Fruit fly (Drosophila melanogaster) whole organism: ENCODE measurements around the gene mRpL35.

Experiments used
- CG8478 ChIP-seq: fragments of >200 bp; optimal IDR thresholded peaks from 2 replicates; lab custom pipeline; 2018; ENCODE audit warnings: inconsistent platforms
- Dll ChIP-seq: fragments of >200 bp; optimal IDR thresholded peaks from 2 replicates; lab custom pipeline; 2017
- EcR ChIP-seq, 2 experiments: fragments of >200 bp; optimal IDR thresholded peaks; 2 replicates each; lab custom pipeline; 2017; ENCODE audit warnings: missing biosample characterization in 2 of 2, missing genetic modification characterization in 2 of 2, missing genetic modification reagents in 2 of 2
- pan ChIP-seq: fragments of >200 bp; optimal IDR thresholded peaks from 2 replicates; lab custom pipeline; 2017
- psq ChIP-seq: fragments of >200 bp; optimal IDR thresholded peaks from 2 replicates; lab custom pipeline; 2017
- usp ChIP-seq: fragments of >200 bp; optimal IDR thresholded peaks from 2 replicates; lab custom pipeline; 2017; ENCODE audit warnings: missing biosample characterization, missing genetic modification characterization, mixed read lengths

The mRpL35 gene

DNA sequence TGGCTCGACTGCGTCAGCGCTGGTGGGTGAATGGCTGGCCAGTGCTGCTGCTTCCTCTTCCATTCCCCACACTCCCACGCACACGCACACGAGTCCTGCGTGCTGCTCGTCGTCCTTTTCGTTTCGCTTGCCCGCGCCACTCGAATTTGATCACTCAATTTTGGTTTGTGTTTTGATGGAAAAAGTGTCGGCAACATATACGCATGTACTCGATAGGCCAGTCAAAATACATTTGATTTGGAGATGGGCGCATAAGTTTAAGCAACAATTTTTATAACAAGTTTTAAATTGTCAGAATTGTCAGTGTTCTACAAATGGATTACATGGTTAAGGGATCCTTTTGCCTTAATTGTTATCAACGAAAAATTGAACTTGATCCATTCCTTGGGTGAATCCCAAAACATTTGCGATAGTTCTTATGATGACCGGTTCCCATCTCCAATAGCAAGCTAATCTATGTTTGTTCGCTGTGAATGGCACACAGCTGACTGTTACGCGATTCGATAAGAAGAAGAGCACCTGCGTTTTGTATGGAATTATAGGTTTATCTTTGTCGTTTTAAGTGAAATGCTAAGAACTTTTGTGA, at the start of gene mRpL35, which contains the start of gene Mitofilin:
Gene mRpL35, plus strand, starts transcription at position 487 of the 586 bp plus-strand sequence.
Gene Mitofilin, minus strand, starts transcription at position 295 of the 586 bp plus-strand sequence.
- TF ChIP-seq CG8478 (lab: Kevin White, UChicago) (no peak), Dll (lab: Kevin White, UChicago) (no peak), psq (lab: Kevin White, UChicago) (no peak), usp (GFP tag; lab: Kevin White, UChicago) (no peak), EcR (GFP tag; optimal IDR thresholded peaks at IDR 0.05; lab: Kevin White, UChicago) (no peak), pan (no peak)

DNA sequence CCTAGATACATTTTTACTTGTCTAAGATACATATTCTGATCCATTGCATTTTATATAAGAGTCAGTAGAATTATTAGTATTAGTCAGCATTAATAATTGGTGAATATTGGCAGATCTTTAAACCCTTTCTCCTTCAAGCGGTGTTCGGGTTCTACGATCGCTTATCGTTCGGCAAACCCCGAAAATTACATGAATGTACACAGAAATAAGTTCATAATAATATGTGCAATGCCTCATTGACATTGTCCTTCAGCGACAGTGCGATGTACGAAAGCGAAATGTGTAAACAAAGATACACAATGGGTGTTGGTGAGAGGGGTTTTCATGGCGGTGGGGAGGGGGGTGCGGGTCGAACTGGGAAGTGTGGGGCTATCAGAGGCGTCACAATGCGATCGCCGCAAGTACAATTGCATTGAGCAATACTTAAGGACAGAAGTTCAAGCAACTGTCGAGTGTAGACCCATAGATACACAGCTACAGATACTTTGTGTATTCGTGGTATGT, 46.9 kb upstream of the mRpL35 start:
- TF ChIP-seq psq (lab: Kevin White, UChicago): no peak
- peak in 1 of 2 experiments; percentile 64 for TF ChIP-seq EcR (GFP tag; optimal IDR thresholded peaks at IDR 0.05; lab: Kevin White, UChicago)
- no peak for TF ChIP-seq usp (GFP tag; lab: Kevin White, UChicago)
- TF ChIP-seq CG8478 (lab: Kevin White, UChicago): no peak
- no peak for TF ChIP-seq pan
- no peak for TF ChIP-seq Dll (lab: Kevin White, UChicago)

dm6 chr3R:21976954-21977353, 46.4 kb upstream of the mRpL35 start:
- no peak for TF ChIP-seq psq (lab: Kevin White, UChicago)
- no peak for TF ChIP-seq EcR (GFP tag; optimal IDR thresholded peaks at IDR 0.05; lab: Kevin White, UChicago)
- TF ChIP-seq usp (GFP tag; lab: Kevin White, UChicago): no peak
- no peak for TF ChIP-seq Dll (lab: Kevin White, UChicago)
- TF ChIP-seq CG8478 (lab: Kevin White, UChicago): no peak
- no peak for TF ChIP-seq pan

DNA sequence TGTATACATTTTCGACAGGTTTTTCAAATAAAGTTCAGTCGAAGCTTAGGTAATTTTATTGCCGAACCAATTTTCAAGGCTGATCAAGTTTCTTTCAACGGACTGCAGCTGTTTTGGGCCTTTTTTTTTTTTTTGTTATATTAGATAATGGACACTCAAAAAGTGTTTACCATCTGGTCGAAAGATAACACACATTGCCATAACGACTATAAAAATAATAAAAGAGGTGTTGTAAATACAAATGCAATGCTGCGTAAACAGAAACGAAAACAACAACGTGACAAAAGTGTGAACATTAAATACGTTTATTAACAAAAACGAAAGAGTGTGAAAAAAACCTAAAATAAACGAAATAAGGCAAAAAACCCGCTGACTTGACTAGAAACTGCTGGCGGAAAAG, 45.5 kb upstream of the mRpL35 start:
- TF ChIP-seq EcR (GFP tag; optimal IDR thresholded peaks at IDR 0.05; lab: Kevin White, UChicago): no peak

DNA sequence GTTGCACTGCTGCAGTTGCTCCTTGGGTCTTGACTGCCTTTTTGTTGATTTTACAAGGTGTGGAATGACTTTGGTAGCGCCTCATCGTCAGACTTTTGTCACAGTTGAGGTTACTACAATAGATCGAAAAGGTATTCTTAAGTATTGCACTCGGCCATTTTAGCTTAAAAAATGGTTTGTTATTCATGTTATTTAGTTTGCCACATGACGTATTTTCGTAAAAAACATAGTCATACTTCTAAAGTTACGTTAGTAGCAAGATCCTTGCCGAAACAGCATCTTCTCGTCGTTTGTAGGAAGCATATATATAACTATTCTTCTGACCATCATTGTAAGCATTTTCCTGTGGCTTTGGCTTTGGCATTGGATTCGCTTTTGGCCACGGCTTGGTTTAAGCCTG, 43.9 kb upstream of the mRpL35 start:
- no peak for TF ChIP-seq EcR (GFP tag; optimal IDR thresholded peaks at IDR 0.05; lab: Kevin White, UChicago)

DNA sequence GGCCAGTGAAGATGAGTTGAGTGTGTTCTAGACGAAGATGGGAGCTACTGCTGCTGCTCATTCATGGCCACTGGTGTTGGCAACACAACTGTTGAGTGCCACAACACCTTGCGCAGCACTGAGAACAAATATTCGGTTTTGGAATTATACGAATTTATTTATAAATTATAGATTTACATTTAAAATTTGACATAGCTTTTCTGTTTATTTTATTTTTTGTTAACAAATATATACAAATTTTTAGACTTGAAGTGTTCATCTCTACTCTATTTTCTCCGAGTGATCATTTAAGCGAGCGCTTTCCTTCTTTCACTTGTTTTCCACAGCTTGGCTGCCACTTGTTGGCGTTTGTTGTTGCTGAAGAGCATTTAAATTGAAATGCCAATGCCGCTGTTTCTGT, 35.8 kb upstream of the mRpL35 start:
- TF ChIP-seq EcR (GFP tag; optimal IDR thresholded peaks at IDR 0.05; lab: Kevin White, UChicago) (no peak), psq (lab: Kevin White, UChicago) (no peak)

DNA sequence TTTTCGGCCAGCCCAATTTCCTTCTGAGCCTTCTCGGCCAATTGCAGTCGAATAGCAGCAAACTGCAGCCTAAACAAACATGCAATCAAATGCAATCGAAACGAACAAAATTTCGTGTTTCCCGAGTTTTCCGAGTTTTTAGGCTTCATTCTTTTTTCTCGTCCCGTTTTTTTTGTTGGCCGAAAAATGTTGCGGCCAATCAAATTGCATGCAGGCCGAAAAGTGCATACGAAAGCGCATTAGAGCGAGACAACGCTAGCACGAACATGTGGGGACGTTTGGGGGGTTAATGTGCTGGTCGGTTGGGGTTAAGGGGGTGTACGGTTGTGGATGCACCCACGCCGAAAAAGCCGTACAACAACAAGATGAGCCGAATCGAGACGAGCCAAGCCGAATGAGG, 33.6 kb upstream of the mRpL35 start:
- no peak for TF ChIP-seq psq (lab: Kevin White, UChicago)
- TF ChIP-seq usp (GFP tag; lab: Kevin White, UChicago): no peak
- no peak for TF ChIP-seq pan
- TF ChIP-seq Dll (lab: Kevin White, UChicago): no peak
- TF ChIP-seq EcR (GFP tag; optimal IDR thresholded peaks at IDR 0.05; lab: Kevin White, UChicago): no peak
- no peak for TF ChIP-seq CG8478 (lab: Kevin White, UChicago)

DNA sequence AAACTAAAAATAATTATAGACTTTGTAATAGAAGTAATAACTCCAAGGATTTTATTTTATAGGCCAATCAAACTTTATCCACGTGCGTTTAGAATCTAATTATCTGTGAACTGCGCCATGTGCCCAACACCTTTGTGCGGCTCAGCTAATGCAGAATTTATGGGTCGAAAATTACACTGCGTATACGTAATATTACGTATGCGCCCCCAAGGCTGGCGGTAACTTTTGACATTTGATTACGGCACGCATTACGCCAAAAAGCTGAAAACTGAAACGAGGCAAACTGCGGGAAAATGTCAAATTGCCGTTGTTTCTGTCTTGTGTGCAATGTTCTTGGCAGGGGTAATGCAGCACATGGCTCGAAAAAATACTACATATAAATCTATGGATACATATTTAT, 31.7 kb upstream of the mRpL35 start:
- TF ChIP-seq pan (no peak), psq (lab: Kevin White, UChicago) (no peak), EcR (GFP tag; optimal IDR thresholded peaks at IDR 0.05; lab: Kevin White, UChicago) (no peak), Dll (lab: Kevin White, UChicago) (no peak), CG8478 (lab: Kevin White, UChicago) (no peak)

DNA sequence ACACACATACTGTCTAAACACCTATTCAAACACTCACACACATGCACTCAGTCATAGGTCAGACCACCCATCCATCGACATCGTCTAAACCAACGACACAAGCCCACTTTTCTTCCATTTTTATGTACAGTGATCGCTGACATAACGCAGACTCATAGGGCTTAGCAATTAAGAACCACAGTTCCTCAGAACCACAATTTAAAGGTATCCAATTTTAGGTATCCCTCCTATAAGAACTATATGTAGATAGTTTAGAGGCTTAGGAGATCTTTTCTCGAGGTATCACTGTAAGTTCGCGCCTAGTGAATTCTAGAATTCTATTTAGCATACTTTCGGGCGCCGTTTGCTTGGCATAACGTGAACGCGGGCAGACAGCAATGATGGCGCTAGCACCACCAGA, 30.4 kb upstream of the mRpL35 start:
- TF ChIP-seq psq (lab: Kevin White, UChicago) (no peak), EcR (GFP tag; optimal IDR thresholded peaks at IDR 0.05; lab: Kevin White, UChicago) (no peak), pan (no peak), CG8478 (lab: Kevin White, UChicago) (no peak), usp (GFP tag; lab: Kevin White, UChicago) (no peak)

- TF ChIP-seq psq (lab: Kevin White, UChicago) (no peak), CG8478 (lab: Kevin White, UChicago) (no peak), usp (GFP tag; lab: Kevin White, UChicago) (no peak), pan (no peak), Dll (lab: Kevin White, UChicago) (no peak), EcR (GFP tag; optimal IDR thresholded peaks at IDR 0.05; lab: Kevin White, UChicago) (no peak)
Observed at dm6 chr3R:21998877-21999276, 24.4 kb upstream of the mRpL35 start.

- no peak for TF ChIP-seq EcR (GFP tag; optimal IDR thresholded peaks at IDR 0.05; lab: Kevin White, UChicago)
- TF ChIP-seq pan: peak; percentile 52
Observed at dm6 chr3R:21999641-22000040, 23.7 kb upstream of the mRpL35 start.

DNA sequence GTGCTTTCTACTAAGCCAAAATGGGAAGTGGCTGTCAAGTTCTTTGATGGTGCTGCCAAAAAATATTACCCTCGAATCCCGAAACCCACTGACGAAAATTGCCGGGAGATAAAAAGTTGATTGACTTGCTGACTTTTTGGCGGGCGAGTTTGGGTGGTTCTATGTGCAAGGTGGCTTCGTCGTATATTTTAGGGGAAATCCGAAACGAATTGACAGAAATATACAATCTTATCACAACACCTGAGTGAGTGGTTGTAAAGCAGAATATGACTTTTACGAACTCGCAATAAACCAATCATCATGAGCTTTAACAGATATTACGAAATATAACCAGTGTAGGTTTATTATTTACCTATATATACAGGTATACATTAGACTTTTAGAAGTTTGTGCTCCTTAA, 19.8 kb upstream of the mRpL35 start:
- TF ChIP-seq EcR (GFP tag; optimal IDR thresholded peaks at IDR 0.05; lab: Kevin White, UChicago) (no peak), CG8478 (lab: Kevin White, UChicago) (no peak), psq (lab: Kevin White, UChicago) (no peak), Dll (lab: Kevin White, UChicago) (no peak), pan (no peak), usp (GFP tag; lab: Kevin White, UChicago) (no peak)

DNA sequence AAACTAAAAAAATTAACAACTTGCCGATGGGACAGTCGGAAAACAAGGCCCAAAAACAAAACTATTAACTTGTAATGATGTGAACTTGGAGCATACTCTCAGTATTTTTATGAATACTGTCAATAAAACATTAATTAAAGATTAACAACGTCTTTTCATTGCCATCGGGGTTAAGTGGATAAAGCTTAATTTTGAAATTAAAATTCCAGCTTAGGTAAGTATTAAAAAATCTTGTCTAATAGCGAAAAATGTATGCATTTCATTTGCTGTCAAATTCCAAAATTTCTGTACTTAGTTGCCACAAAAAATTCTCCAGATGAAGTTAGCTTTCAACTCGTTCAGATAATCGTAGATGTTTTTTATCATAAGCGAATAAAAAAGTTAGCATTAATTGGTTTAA, 8.9 kb upstream of the mRpL35 start, which contains the start of gene Theg:
Gene Theg, plus strand, starts transcription at position 301 of the 400 bp plus-strand sequence.
- no peak for TF ChIP-seq EcR (GFP tag; optimal IDR thresholded peaks at IDR 0.05; lab: Kevin White, UChicago)
- no peak for TF ChIP-seq CG8478 (lab: Kevin White, UChicago)
- TF ChIP-seq psq (lab: Kevin White, UChicago): no peak
